Worm (Caenorhabditis elegans): ENCODE data around the gene dct-11.
A peak's percentile ranks its signal among the peaks of the same experiment; 100 is the strongest.

dct-11 gene

ce11 chrX:5872153-5872552 is 32.6 kb upstream of the dct-11 start:
- TF ChIP-seq ztf-11 (tag; optimal IDR thresholded peaks at IDR 0.05) (no peak), elt-2 (tag; optimal IDR thresholded peaks at IDR 0.05) (no peak), mml-1 (tag; optimal IDR thresholded peaks at IDR 0.05) (no peak), ceh-28 (tag; optimal IDR thresholded peaks at IDR 0.05) (no peak), nhr-28 (tag; optimal IDR thresholded peaks at IDR 0.05) (no peak), lsy-12 (tag; optimal IDR thresholded peaks at IDR 0.05) (no peak)

ce11 chrX:5869603-5870002 is 30.0 kb upstream of the dct-11 start:
- TF ChIP-seq lsy-12 (tag; optimal IDR thresholded peaks at IDR 0.05): no peak
- no peak for TF ChIP-seq sea-2 (GFP tag; optimal IDR thresholded peaks at IDR 0.05)
- TF ChIP-seq nhr-25 (tag; optimal IDR thresholded peaks at IDR 0.05): no peak
- TF ChIP-seq egl-27 (tag; optimal IDR thresholded peaks at IDR 0.05): no peak

- TF ChIP-seq ztf-11 (tag; optimal IDR thresholded peaks at IDR 0.05): no peak
- TF ChIP-seq ama-1 (optimal IDR thresholded peaks at IDR 0.05): no peak
- TF ChIP-seq lin-39 (tag; optimal IDR thresholded peaks at IDR 0.05): peak; percentile 26
- TF ChIP-seq hmg-11 (tag; optimal IDR thresholded peaks at IDR 0.05): peak; percentile 11
- no peak for TF ChIP-seq ztf-4 (tag; optimal IDR thresholded peaks at IDR 0.05)
- TF ChIP-seq nfya-1 (tag; optimal IDR thresholded peaks at IDR 0.05; ENCODE audit: insufficient read depth): peak; percentile 40
Measured at ce11 chrX:5868030-5868429, 28.5 kb upstream of the dct-11 start.

ce11 chrX:5862408-5862807 is 22.8 kb upstream of the dct-11 start, which contains the start of gene ctbp-1:
Gene ctbp-1 (plus strand): TSS chrX:5862708.
- TF ChIP-seq ztf-11 (tag; optimal IDR thresholded peaks at IDR 0.05) (no peak), ceh-16 (tag; optimal IDR thresholded peaks at IDR 0.05) (no peak), sea-2 (GFP tag; optimal IDR thresholded peaks at IDR 0.05) (no peak), ceh-82 (tag; optimal IDR thresholded peaks at IDR 0.05) (no peak), ztf-4 (tag; optimal IDR thresholded peaks at IDR 0.05) (no peak), nhr-11 (tag; optimal IDR thresholded peaks at IDR 0.05) (no peak), pha-4 (tag; optimal IDR thresholded peaks at IDR 0.05) (no peak), zag-1 (tag; optimal IDR thresholded peaks at IDR 0.05) (no peak), nhr-237 (tag; optimal IDR thresholded peaks at IDR 0.05) (no peak), fkh-10 (GFP tag; optimal IDR thresholded peaks at IDR 0.05) (no peak), nhr-43 (tag; optimal IDR thresholded peaks at IDR 0.05; ENCODE audit: poor library complexity, severe bottlenecking) (no peak), nhr-67 (tag; optimal IDR thresholded peaks at IDR 0.05) (no peak), eor-1 (tag; optimal IDR thresholded peaks at IDR 0.05) (no peak), unc-39 (tag; optimal IDR thresholded peaks at IDR 0.05) (no peak)

ce11 chrX:5859161-5859560 is 19.6 kb upstream of the dct-11 start:
- TF ChIP-seq mml-1 (tag; optimal IDR thresholded peaks at IDR 0.05): no peak
- TF ChIP-seq fkh-10 (GFP tag; optimal IDR thresholded peaks at IDR 0.05): peak; percentile 32

DNA sequence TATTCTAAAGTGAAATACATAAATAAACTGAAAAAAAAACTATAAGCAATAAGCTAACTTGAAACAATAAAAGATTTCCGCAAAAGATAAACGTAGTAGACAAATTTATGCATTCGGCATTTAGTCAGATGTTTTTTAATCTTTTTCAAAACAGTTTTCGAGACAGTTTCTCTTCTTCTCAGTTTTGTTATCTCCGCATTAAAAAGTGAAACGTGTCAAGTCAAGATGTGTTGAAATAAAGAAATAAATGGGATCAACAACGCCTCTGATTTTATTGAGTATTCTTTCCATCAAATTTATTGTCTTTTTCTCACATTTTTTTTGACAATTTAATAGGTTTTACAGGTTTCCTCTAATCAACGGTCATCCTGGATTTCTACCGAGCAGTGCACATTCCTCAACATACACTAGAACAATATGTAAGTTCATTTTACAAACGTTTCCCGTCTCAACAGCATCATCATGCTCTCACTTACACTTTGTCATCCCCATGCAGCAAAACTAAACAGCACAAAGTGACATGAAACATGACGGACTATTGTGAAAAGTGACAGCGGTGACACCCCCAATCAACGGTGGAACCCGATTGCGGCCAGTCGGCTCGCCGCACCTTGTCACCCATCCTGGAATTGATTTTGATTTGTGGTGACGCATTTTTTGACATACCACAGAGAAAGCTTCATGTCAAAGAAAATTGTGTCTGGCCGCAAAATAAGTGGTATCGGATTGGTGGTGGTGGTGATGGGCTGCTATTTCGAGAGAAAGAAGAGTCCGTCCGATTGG is 15.1 kb upstream of the dct-11 start:
- TF ChIP-seq fkh-10 (GFP tag; optimal IDR thresholded peaks at IDR 0.05): no peak
- TF ChIP-seq zag-1 (tag; optimal IDR thresholded peaks at IDR 0.05): no peak
- no peak for TF ChIP-seq ztf-11 (tag; optimal IDR thresholded peaks at IDR 0.05)
- TF ChIP-seq fos-1 (tag; optimal IDR thresholded peaks at IDR 0.05): no peak
- TF ChIP-seq fkh-2 (tag; optimal IDR thresholded peaks at IDR 0.05): no peak
- TF ChIP-seq elt-3 (tag; optimal IDR thresholded peaks at IDR 0.05): no peak
- no peak for TF ChIP-seq mdl-1 (tag; optimal IDR thresholded peaks at IDR 0.05)
- TF ChIP-seq ceh-9 (tag; optimal IDR thresholded peaks at IDR 0.05): no peak

DNA sequence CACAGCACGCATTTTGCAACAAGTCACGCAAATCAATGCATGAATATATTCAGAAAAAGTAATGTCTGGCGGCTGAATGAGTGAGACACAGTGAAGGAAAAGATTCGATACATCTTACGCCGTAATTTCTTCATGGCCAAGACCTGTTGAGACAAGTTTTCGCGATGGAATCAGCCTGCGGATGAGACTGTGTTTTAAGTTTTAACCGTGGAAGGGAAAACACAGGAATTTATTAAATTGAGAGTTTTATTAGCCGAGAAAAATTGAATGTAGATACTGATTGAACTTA is 14.5 kb upstream of the dct-11 start, which contains the start of gene hog-1:
TSS of gene hog-1 (minus strand) at position 101 of the 289 bp plus-strand sequence.
- TF ChIP-seq egl-5 (tag; optimal IDR thresholded peaks at IDR 0.05) (no peak), nhr-23 (tag; optimal IDR thresholded peaks at IDR 0.05) (no peak), nhr-43 (tag; optimal IDR thresholded peaks at IDR 0.05; ENCODE audit: poor library complexity, severe bottlenecking) (no peak), daf-12 (tag; optimal IDR thresholded peaks at IDR 0.05) (no peak), nhr-28 (tag; optimal IDR thresholded peaks at IDR 0.05) (no peak), fkh-2 (tag; optimal IDR thresholded peaks at IDR 0.05) (no peak), nhr-67 (tag; optimal IDR thresholded peaks at IDR 0.05) (no peak), R02D3.7 (tag; optimal IDR thresholded peaks at IDR 0.05) (no peak), fkh-10 (GFP tag; optimal IDR thresholded peaks at IDR 0.05) (no peak), nhr-77 (tag; optimal IDR thresholded peaks at IDR 0.05) (no peak), mdl-1 (tag; optimal IDR thresholded peaks at IDR 0.05) (no peak), nhr-11 (tag; optimal IDR thresholded peaks at IDR 0.05) (no peak), pha-4 (tag; optimal IDR thresholded peaks at IDR 0.05) (no peak), eor-1 (tag; optimal IDR thresholded peaks at IDR 0.05) (no peak), nhr-12 (tag; optimal IDR thresholded peaks at IDR 0.05) (no peak), nfya-1 (tag; optimal IDR thresholded peaks at IDR 0.05; ENCODE audit: insufficient read depth) (no peak), unc-39 (tag; optimal IDR thresholded peaks at IDR 0.05) (no peak), ZK546.5 (tag; optimal IDR thresholded peaks at IDR 0.05) (no peak), elt-1 (tag; optimal IDR thresholded peaks at IDR 0.05) (no peak), ceh-16 (tag; optimal IDR thresholded peaks at IDR 0.05) (no peak)

All from whole organism, L3 larva.